Worm (Caenorhabditis elegans) whole organism, L1 larva: ENCODE measurements around the gene dpy-13.

Experiments
- F16B12.6 ChIP-seq: fragments of 150-350 bp; optimal IDR thresholded peaks from 2 replicates; lab custom pipeline; 2014; ENCODE audit warnings: missing biosample characterization, missing genetic modification characterization
- ets-5 ChIP-seq: fragments of 200-800 bp; sonication (Bioruptor generic); IDR thresholded peaks from 2 replicates; pipeline ENCODE4 v1.3.6; 2022; ENCODE audit warnings: missing genetic modification characterization, missing compliant biosample characterization
- nhr-20 ChIP-seq: sonication (generic microtip); optimal IDR thresholded peaks from 2 replicates; lab custom pipeline; 2016; ENCODE audit warnings: mild to moderate bottlenecking, missing genetic modification characterization, missing compliant biosample characterization
- nhr-90 ChIP-seq: sonication (generic microtip); optimal IDR thresholded peaks from 2 replicates; lab custom pipeline; 2016; ENCODE audit warnings: mild to moderate bottlenecking, missing genetic modification characterization, missing compliant biosample characterization; ENCODE audit not compliant: poor library complexity
- pqm-1 ChIP-seq: sonication (generic microtip); optimal IDR thresholded peaks from 3 replicates; lab custom pipeline; 2017; ENCODE audit warnings: missing biosample characterization, missing genetic modification characterization
- snpc-4 ChIP-seq: fragments of 150-350 bp; optimal IDR thresholded peaks from 2 replicates; lab custom pipeline; 2014; ENCODE audit warnings: missing biosample characterization, missing genetic modification characterization
- unc-86 ChIP-seq: sonication (generic microtip); optimal IDR thresholded peaks from 2 replicates; lab custom pipeline; 2016; ENCODE audit warnings: missing genetic modification characterization, missing compliant biosample characterization

DNA sequence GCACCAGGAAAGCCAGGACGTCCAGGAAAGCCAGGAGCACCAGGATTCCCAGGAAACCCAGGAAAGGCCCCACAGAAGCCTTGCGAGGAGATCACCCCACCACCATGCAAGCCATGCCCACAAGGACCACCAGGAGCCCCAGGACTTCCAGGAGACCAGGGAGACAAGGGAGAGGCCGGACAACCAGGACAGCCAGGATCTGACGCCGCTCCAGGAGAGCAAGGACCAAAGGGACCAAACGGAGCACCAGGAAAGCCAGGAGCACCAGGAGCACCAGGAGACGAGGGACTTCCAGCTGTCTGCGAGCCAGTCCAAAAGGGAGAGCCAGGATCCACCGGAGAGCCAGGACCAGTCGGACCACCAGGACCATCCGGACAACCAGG lies 602 bp downstream of the dpy-13 start:
- TF ChIP-seq nhr-90: no peak
- no peak for TF ChIP-seq unc-86
- no peak for TF ChIP-seq nhr-20 (tag; lab: Kevin White, UChicago)
- no peak for TF ChIP-seq F16B12.6 (tag; lab: Kevin White, UChicago)
- no peak for TF ChIP-seq ets-5 (GFP tag; lab: Robert Waterston, UW)
- no peak for TF ChIP-seq snpc-4 (tag; lab: Kevin White, UChicago)
- no peak for TF ChIP-seq pqm-1 (tag; lab: Kevin White, UChicago)
